Worm (Caenorhabditis elegans): ENCODE measurements around the gene F09G2.1.

Gene F09G2.1

DNA sequence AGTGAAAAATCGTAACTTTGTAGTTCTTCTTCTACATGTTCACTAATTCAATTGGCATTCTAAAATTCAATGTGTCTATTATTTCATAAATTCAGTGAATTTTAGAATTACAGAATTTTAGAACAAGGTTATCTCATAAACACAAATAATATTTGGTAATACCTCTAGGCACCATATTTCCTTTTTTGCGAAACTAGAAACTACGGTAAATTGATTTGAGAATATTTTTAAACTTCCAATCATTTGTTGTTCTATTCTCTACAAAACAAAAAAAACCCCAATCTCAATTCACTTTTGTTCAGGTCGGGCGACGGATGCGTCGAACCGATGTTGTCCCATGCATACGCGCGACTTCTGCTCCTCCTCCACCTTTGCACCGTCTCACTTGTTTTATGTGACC, at the start of gene F09G2.1:
Gene F09G2.1 (plus strand): TSS at position 301 of the 400 bp plus-strand sequence.
- TF ChIP-seq lag-1 (GFP tag; IDR thresholded peaks at IDR 0.05) (no peak), F33H1.4 (GFP tag; IDR thresholded peaks at IDR 0.05) (no peak), hrde-1 (tag; optimal IDR thresholded peaks at IDR 0.05; ENCODE audit: borderline replicate concordance) (no peak), nhr-90 (tag; optimal IDR thresholded peaks at IDR 0.05) (no peak), ztf-25 (GFP tag; IDR thresholded peaks at IDR 0.05) (no peak), nhr-27 (tag; optimal IDR thresholded peaks at IDR 0.05) (no peak), athp-1 (tag; optimal IDR thresholded peaks at IDR 0.05) (no peak), lir-1 (GFP tag; conservative IDR thresholded peaks at IDR 0.05) (no peak), F52B5.7 (tag; optimal IDR thresholded peaks at IDR 0.05) (no peak), dpff-1 (tag; optimal IDR thresholded peaks at IDR 0.05) (no peak), sea-2 (GFP tag; IDR thresholded peaks at IDR 0.05) (no peak), ceh-58 (GFP tag; IDR thresholded peaks at IDR 0.05) (no peak), madf-3 (GFP tag; IDR thresholded peaks at IDR 0.05) (no peak), cebp-1 (GFP tag; IDR thresholded peaks at IDR 0.05) (no peak), cebp-1 (tag; optimal IDR thresholded peaks at IDR 0.05) (no peak), K12H6.12 (tag; optimal IDR thresholded peaks at IDR 0.05) (no peak), attf-5 (GFP tag; optimal IDR thresholded peaks at IDR 0.05) (no peak), snpc-1.3 (tag; optimal IDR thresholded peaks at IDR 0.05; ENCODE audit: insufficient read depth) (no peak), zim-3 (tag; optimal IDR thresholded peaks at IDR 0.05) (no peak), Y53F4B.3 (GFP tag; IDR thresholded peaks at IDR 0.05) (no peak), D2030.7 (GFP tag; IDR thresholded peaks at IDR 0.05) (no peak)

DNA sequence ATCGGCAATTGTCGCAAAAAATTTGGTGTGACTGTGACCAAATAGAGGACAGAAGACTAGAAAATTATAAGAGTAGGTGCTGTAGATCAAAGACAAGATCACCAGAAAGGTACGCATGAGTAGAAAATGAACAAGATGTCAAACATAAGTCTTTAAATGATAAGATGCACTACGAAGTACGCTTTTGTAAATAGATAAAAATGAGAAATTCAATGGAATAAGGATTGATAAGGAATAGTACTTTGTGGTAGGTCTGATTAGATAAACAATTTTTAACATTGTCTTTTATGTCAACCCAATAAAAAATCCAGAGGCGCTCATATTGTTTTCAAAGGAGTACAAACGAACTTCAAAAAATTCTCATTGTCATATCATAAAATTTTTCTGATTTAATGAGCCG, 49.5 kb upstream of the F09G2.1 start, which contains the start of gene F10D2.8:
Gene F10D2.8 (minus strand): TSS at position 145 of the 400 bp plus-strand sequence.
- peak; percentile 76 for TF ChIP-seq nhr-80 (tag; optimal IDR thresholded peaks at IDR 0.05)
- TF ChIP-seq F10E7.11 (tag; optimal IDR thresholded peaks at IDR 0.05): no peak
- no peak for TF ChIP-seq snpc-4 (GFP tag; optimal IDR thresholded peaks at IDR 0.05)
- no peak for TF ChIP-seq snpc-4 (tag; optimal IDR thresholded peaks at IDR 0.05)

DNA sequence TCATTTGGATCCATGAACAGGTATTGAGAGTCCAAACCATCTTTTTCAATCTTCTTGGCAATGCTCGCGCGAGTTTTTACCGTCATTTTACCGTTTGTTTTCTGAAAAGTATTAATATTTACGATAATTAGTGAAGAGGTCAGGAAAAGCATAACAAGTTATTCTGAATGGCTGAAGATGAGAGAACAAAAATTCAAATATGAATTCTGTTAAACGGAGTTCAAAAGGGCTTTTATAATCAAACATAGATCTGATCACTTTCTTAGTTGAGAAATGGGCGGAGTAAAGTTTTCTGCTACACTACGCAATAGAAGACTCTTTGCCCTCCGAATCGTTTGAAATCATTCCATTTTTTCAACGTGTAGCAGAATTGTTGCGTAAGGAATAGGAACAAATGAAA, 47.0 kb upstream of the F09G2.1 start, which contains the start of gene fat-7:
Gene fat-7 (minus strand): TSS at position 101 of the 400 bp plus-strand sequence.
- no peak for TF ChIP-seq nfya-1 (tag; optimal IDR thresholded peaks at IDR 0.05; ENCODE audit: borderline replicate concordance, insufficient read depth)
- no peak for TF ChIP-seq him-1 (tag; optimal IDR thresholded peaks at IDR 0.05)
- TF ChIP-seq snpc-3.4 (tag; optimal IDR thresholded peaks at IDR 0.05): no peak
- no peak for TF ChIP-seq ekl-4 (GFP tag; IDR thresholded peaks at IDR 0.05)
- no peak for TF ChIP-seq ztf-22 (GFP tag; optimal IDR thresholded peaks at IDR 0.05)

DNA sequence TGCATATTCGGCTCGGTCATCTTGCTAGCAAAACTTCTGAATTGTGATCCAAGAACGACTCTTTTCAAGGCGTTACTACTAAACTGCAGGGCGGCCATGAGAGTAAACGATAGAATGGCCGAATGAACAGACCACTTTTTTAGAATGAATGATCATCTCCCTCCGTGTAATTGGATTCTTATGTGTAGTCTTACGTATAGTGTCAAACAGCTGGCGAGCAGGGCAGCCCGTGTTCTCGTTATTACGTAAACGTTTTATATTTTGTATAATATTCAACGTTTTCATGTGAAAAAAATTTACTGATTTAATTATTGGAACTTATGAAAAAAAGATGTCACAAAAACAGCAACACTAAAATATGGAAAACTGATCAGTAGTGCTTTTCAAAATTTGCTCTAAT, 44.0 kb upstream of the F09G2.1 start, which contains the start of gene F10D2.10:
Gene F10D2.10 (minus strand): TSS at position 101 of the 400 bp plus-strand sequence.
- TF ChIP-seq madf-6 (GFP tag; IDR thresholded peaks at IDR 0.05): no peak
- TF ChIP-seq Y79H2A.3 (GFP tag; conservative IDR thresholded peaks at IDR 0.05): no peak
- no peak for TF ChIP-seq gei-17 (GFP tag; optimal IDR thresholded peaks at IDR 0.05)
- TF ChIP-seq F49E8.2 (tag; optimal IDR thresholded peaks at IDR 0.05; ENCODE audit: insufficient read depth): no peak
- no peak for TF ChIP-seq hmg-1.2 (GFP tag; IDR thresholded peaks at IDR 0.05)
- TF ChIP-seq lag-1 (GFP tag; IDR thresholded peaks at IDR 0.05): no peak
- no peak for TF ChIP-seq ztf-26 (tag; optimal IDR thresholded peaks at IDR 0.05)
- TF ChIP-seq nfya-2 (GFP tag; IDR thresholded peaks at IDR 0.05): no peak
- no peak for TF ChIP-seq Y67H2A.10 (GFP tag; conservative IDR thresholded peaks at IDR 0.05)
- TF ChIP-seq B0336.3 (GFP tag; IDR thresholded peaks at IDR 0.05): no peak
- TF ChIP-seq pha-4 (tag; optimal IDR thresholded peaks at IDR 0.05): no peak
- no peak for TF ChIP-seq B0019.2 (GFP tag; conservative IDR thresholded peaks at IDR 0.05)
- TF ChIP-seq F37B4.10 (GFP tag; IDR thresholded peaks at IDR 0.05): no peak
- TF ChIP-seq pbrm-1 (GFP tag; IDR thresholded peaks at IDR 0.05): no peak
- TF ChIP-seq ccch-3 (GFP tag; optimal IDR thresholded peaks at IDR 0.05): no peak
